Worm (Caenorhabditis elegans) whole organism, late embryonic: Measurements from ENCODE around the gene F41H8.2.

Experiments
- F13H6.1 ChIP-seq: sonication (generic microtip); optimal IDR thresholded peaks from 2 replicates; lab custom pipeline; 2016; ENCODE audit warnings: missing genetic modification characterization, missing compliant biosample characterization
- ceh-19 ChIP-seq: fragments of 200-800 bp; sonication (Bioruptor generic); optimal IDR thresholded peaks from 2 replicates; lab custom pipeline; 2018; ENCODE audit warnings: mild to moderate bottlenecking, missing genetic modification characterization, missing compliant biosample characterization
- ceh-48 ChIP-seq: sonication (generic microtip); optimal IDR thresholded peaks from 2 replicates; lab custom pipeline; 2016; ENCODE audit warnings: missing genetic modification characterization, inconsistent platforms, missing compliant biosample characterization
- npax-4 ChIP-seq: sonication (generic microtip); optimal IDR thresholded peaks from 2 replicates; lab custom pipeline; 2016; ENCODE audit warnings: missing genetic modification characterization, missing compliant biosample characterization
- pqm-1 ChIP-seq: sonication (generic microtip); optimal IDR thresholded peaks from 2 replicates; lab custom pipeline; 2016; ENCODE audit warnings: missing genetic modification characterization, missing compliant biosample characterization
- tbx-2 ChIP-seq: sonication (generic microtip); optimal IDR thresholded peaks from 2 replicates; lab custom pipeline; 2016; ENCODE audit warnings: missing genetic modification characterization, missing compliant biosample characterization

DNA sequence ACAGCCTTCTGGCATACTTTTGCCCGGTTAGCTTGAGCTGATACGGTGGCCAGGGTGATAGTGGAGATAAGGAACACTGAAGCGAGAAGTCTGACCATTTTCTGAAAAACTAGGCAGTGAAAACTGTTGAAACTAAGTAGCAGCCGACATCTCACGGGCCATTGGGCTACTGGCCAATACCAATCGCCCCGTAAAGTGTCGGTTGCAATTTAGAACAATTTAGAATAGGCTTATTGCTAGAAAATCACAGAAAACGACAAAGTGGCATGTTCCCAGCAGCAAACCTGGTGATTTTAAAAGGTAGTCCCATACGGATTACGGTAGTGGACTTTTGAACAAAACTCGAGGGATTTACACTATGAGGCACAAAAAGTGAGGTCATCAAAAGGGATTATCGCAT is 44.8 kb downstream of the F41H8.2 start, which contains the start of gene T02B11.4:
- TF ChIP-seq ceh-19 (GFP tag; lab: Kevin White, UChicago) = no peak
- no peak for TF ChIP-seq npax-4 (tag; lab: Kevin White, UChicago)
- no peak for TF ChIP-seq pqm-1 (tag; lab: Kevin White, UChicago)
- TF ChIP-seq tbx-2 (tag; lab: Kevin White, UChicago) = no peak
- TF ChIP-seq F13H6.1 (tag; lab: Kevin White, UChicago) = no peak
- no peak for TF ChIP-seq ceh-48
